Worm (Caenorhabditis elegans) whole organism, L1 larva: ENCODE data around the gene cgt-1.

ENCODE experiments used
- alr-1 ChIP-seq: fragments of 200-800 bp; sonication (Bioruptor generic); optimal IDR thresholded peaks from 2 replicates; lab custom pipeline; 2018; ENCODE audit warnings: borderline replicate concordance, mild to moderate bottlenecking, missing genetic modification characterization, missing compliant biosample characterization
- dpl-1 ChIP-seq, 3 experiments: fragments of 150-350 bp in 2 of 3; sonication (generic microtip) in 1 of 3; optimal IDR thresholded peaks; 2 replicates each; lab custom pipeline; 2014 to 2017; ENCODE audit warnings: missing biosample characterization in 3 of 3, missing genetic modification characterization in 3 of 3, missing genetic modification reagents in 3 of 3
- efl-3 ChIP-seq: fragments of 200-800 bp; sonication (Bioruptor generic); optimal IDR thresholded peaks from 2 replicates; lab custom pipeline; 2018; ENCODE audit warnings: mild to moderate bottlenecking, missing genetic modification characterization, missing compliant biosample characterization
- egl-27 ChIP-seq, 2 experiments: fragments of 150-350 bp in 1 of 2; sonication (generic microtip); optimal IDR thresholded peaks; 3 replicates each; lab custom pipeline; 2017 to 2018; ENCODE audit warnings: missing biosample characterization in 2 of 2, missing genetic modification characterization in 2 of 2, missing genetic modification reagents in 2 of 2
- fkh-4 ChIP-seq: sonication (generic microtip); optimal IDR thresholded peaks from 2 replicates; lab custom pipeline; 2016; ENCODE audit warnings: missing compliant biosample characterization, missing genetic modification characterization, borderline replicate concordance
- grh-1 ChIP-seq: fragments of 200-800 bp; sonication (Bioruptor generic); IDR thresholded peaks from 2 replicates; pipeline ENCODE4 v1.3.6; 2022; ENCODE audit warnings: missing genetic modification reagents, missing genetic modification characterization, missing compliant biosample characterization
- hlh-4 ChIP-seq: sonication (generic microtip); optimal IDR thresholded peaks from 2 replicates; lab custom pipeline; 2016; ENCODE audit warnings: mild to moderate bottlenecking, missing genetic modification characterization, missing compliant biosample characterization
- jun-1 ChIP-seq: fragments of 150-350 bp; optimal IDR thresholded peaks from 2 replicates; lab custom pipeline; 2014; ENCODE audit warnings: missing biosample characterization, missing genetic modification reagents, missing genetic modification characterization
- pqm-1 ChIP-seq: sonication (generic microtip); optimal IDR thresholded peaks from 3 replicates; lab custom pipeline; 2017; ENCODE audit warnings: missing biosample characterization, missing genetic modification characterization
- rnt-1 ChIP-seq: sonication (generic microtip); optimal IDR thresholded peaks from 2 replicates; lab custom pipeline; 2016; ENCODE audit warnings: mild to moderate bottlenecking, missing genetic modification characterization, moderate library complexity, missing compliant biosample characterization

Gene cgt-1

DNA sequence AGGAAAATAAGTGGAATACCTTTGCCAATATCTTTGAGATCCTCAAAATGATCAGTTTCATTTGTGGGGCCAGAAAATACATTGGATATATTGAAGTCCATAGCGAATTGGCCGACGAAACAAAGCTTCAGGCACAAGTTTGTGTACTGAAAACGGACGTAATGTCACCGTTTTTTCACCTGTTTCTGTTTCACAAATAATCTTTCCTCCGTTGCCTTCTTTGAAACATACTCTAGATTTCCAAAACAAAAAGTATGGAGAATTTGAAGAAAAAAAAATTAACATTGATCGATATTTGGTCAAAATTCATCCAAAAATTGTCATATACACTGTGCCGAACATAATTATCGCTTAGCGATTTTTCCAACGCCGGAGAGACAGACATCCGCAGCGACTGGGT, 26.1 kb downstream of the cgt-1 start, which contains the start of gene srz-12:
Gene srz-12, minus strand, starts transcription at position 101 of the 400 bp plus-strand sequence.
- TF ChIP-seq rnt-1: no peak
- no peak for TF ChIP-seq efl-3 (GFP tag; lab: Kevin White, UChicago)
- TF ChIP-seq egl-27 (tag; optimal IDR thresholded peaks at IDR 0.05; lab: Kevin White, UChicago): no peak

DNA sequence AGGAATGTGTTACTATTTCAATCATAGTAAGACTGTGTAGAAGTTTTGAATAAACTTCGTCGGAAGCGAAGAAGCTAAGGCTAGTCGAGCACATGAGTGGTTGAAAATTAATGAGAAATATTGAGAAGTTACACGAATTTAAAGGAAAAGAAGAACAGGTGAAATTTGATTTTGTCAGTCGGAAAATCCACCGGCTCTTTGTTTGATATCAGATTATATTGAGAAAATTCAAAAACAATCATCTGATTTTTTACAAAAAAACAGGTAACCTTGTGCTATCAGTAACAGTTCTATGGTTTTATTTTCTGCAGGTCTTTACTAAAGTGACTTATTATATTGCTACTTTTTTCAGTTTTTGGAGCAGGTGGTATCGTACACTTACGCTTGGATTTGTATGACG, 30.4 kb downstream of the cgt-1 start, which contains the start of gene srh-148:
Gene srh-148, minus strand, starts transcription at position 101 of the 400 bp plus-strand sequence.
- TF ChIP-seq pqm-1 (tag; lab: Kevin White, UChicago): no peak
- TF ChIP-seq hlh-4 (tag; lab: Kevin White, UChicago): peak; percentile 20
- TF ChIP-seq fkh-4 (tag; lab: Kevin White, UChicago): no peak
- TF ChIP-seq grh-1 (GFP tag; lab: Robert Waterston, UW): no peak
- no peak for TF ChIP-seq alr-1 (tag; lab: Kevin White, UChicago)
- TF ChIP-seq dpl-1 (GFP tag; optimal IDR thresholded peaks at IDR 0.05; lab: Kevin White, UChicago): no peak

DNA sequence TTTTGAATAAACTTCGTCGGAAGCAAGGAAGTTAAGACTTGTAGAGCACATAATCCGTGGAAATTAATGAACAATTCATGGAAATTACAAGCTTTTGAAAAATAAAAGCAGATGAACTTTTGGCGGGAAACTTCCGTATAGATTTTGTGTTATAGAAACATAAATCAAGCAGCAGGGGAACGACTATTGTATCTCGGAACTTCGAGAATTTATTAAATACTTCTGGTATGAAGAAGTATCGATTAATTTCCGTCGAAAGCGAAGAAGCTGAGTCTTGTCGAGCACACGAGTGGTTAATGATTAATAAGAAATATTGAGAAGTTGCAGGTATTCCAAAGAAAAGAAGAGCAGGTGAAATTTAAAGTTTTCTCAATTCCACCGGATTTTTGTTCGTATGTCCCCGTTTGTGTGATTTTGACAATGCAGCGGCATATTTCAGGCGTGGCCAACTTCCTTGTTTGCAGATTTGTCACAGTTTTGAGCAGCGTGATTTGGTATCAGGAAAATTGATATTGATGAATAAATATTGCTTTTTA, 38.3 kb downstream of the cgt-1 start, which contains the start of gene srh-147:
Gene srh-147, minus strand, starts transcription at position 51 of the 536 bp plus-strand sequence.
- peak; percentile 92 for TF ChIP-seq hlh-4 (tag; lab: Kevin White, UChicago)

DNA sequence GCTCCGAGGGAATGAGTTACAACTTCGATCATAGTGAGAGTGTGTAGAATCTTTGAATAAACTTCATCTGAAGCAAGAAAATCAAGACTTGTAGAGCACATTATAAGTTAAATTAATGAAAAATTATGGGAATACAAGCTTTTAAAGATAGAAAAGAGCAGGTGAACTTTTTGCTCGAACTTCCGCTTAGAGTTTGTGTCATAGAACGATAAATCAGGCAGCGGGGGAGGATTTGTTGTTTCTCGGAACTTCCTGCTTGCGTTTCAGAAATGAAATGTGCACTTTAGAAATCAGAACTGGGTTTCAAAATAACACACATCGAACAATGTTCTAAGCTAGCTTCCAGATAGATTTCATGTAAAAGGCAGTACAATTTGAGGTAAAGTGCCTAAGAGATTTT, 47.6 kb downstream of the cgt-1 start, which contains the start of gene srh-149:
Gene srh-149, minus strand, starts transcription at position 101 of the 400 bp plus-strand sequence.
- TF ChIP-seq jun-1 (tag; lab: Kevin White, UChicago) (no peak), hlh-4 (tag; lab: Kevin White, UChicago) (peak; percentile 50)
- TF ChIP-seq, all 84 proteins: peak for 1
